Worm (Caenorhabditis elegans) whole organism, dauer: ENCODE measurements around the gene Y12A6A.1.

Experiments used
- unc-62 ChIP-seq: sonication (generic microtip); optimal IDR thresholded peaks from 2 replicates; lab custom pipeline; 2017; ENCODE audit warnings: missing biosample characterization, missing genetic modification reagents, missing genetic modification characterization

Y12A6A.1 gene

ce11 chrX:13638351-13638958 is 16.9 kb upstream of the Y12A6A.1 start:
- no peak for TF ChIP-seq unc-62

DNA sequence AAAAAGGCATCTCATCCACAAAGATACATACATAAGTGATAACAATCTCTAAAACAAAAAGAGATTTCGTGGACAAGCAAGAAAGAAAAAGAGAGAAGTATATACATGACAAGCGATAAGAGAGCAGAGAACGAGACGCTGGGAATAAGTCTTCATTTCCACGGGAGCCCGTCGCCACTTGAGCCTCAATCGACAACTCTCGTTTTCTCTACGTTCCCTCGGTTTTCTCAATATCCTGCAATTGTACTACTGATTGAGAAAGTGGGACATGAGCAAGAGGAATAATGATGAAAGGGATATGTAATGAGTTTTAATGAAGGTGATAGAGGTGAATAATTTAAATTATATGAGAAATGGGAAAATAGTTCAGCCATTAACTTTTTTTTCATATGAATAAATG is 16.0 kb upstream of the Y12A6A.1 start:
- no peak for TF ChIP-seq unc-62

ce11 chrX:13633876-13634479 is 12.4 kb upstream of the Y12A6A.1 start:
- TF ChIP-seq unc-62: no peak

- TF ChIP-seq unc-62: no peak
Observed at ce11 chrX:13633032-13633431, 11.5 kb upstream of the Y12A6A.1 start.

DNA sequence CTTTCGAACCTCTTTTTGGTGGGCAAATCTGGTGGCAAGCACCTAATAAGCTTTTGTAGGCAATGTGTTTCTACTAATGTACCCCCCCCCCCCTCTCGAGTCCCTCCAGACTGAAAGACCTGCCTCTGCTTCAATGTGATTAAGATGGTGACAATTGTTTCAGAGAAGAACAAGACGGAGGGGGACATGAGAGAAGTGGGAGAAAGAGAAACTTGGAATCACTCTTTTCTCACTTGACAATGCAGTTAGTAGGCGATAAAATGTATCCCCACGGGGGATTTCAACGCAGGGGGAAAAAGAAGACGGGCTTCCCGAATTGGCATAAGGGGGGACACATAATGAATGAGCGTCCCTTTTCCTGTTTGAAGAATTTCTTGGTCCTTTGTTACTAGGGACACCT is 10.7 kb upstream of the Y12A6A.1 start:
- no peak for TF ChIP-seq unc-62

ce11 chrX:13631122-13631672 is 9.7 kb upstream of the Y12A6A.1 start, which contains the start of gene nlg-1:
nlg-1 (minus strand) TSS chrX:13631172.
- TF ChIP-seq unc-62: no peak

- TF ChIP-seq unc-62: no peak
Observed at ce11 chrX:13618574-13618973, 3.0 kb downstream of the Y12A6A.1 start, which contains the start of gene nlp-53. nlp-53 (plus strand) TSS chrX:13618874.

DNA sequence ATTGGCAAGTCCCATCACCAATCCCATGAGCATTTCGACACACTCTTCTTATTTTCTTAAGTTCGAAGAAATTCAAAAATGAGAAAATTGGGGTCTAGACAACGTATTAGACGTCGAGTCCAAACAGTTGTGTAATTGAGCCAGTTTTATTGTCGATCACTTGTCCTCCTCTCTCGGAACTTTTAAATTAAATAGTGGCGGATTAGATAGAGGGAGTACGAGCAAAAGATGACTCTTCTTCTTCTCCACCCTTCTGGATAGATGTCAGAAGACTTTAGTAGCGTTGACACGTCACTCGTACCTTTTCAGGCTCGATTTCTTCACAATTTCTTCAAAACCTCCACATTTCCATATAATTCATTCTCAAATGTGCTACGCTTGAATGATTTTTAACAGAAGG is 6.3 kb downstream of the Y12A6A.1 start:
- no peak for TF ChIP-seq unc-62

DNA sequence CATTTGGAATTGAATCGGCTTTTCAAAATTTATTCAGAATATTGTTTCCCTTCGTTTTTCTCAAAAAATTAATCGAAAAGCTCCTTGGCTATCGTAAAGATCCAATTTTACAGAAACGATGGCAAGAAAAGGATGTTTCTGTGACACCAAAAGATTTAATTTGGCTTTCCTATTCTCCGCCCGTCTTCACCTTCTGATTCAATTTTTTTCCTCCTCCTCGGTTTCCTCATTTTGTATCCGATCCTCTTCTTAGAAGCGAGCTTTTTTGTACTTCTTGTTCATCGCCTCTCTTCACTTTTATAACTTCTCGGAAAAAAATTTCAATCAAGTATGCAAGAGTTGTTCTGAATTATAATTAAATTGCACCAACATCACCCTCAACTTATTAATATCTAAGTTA is 11.5 kb downstream of the Y12A6A.1 start:
- TF ChIP-seq unc-62: no peak

- TF ChIP-seq unc-62: no peak
Observed at ce11 chrX:13605854-13606253, 15.7 kb downstream of the Y12A6A.1 start.

DNA sequence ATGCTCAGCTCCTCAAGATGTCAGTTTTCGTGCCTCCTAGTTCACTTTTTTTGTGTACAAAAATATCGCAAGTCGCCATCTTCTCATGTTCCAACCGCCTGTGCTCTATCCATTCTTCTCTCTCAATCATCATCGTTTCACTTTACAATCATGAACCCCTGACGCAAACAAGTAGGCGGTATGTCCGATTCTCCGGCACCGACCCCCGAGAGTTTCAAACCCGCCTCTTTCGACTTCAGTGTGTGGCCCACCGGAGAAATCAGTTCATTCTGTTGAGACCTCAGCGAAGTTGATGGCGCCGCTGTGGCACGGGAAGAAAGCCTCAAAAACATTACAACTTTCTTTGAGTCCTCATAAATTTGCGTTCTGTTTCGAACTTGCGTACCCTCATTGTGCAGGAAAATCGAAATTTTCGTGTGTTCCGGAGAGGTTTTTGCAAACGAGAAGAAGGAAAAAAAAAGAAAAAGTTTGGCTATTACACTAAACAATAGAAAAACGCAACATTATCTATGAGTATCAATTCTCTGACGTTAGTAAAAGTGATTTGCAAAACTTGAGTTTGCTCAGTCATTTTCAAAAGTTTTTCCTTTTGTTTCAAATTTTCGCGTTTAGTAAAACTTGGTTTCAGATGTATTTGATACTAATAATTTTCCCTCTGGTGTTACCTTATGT is 16.4 kb downstream of the Y12A6A.1 start, which contains the start of gene F54B11.9:
Gene F54B11.9, plus strand, starts transcription at position 622 of the 672 bp plus-strand sequence.
- TF ChIP-seq unc-62: no peak

DNA sequence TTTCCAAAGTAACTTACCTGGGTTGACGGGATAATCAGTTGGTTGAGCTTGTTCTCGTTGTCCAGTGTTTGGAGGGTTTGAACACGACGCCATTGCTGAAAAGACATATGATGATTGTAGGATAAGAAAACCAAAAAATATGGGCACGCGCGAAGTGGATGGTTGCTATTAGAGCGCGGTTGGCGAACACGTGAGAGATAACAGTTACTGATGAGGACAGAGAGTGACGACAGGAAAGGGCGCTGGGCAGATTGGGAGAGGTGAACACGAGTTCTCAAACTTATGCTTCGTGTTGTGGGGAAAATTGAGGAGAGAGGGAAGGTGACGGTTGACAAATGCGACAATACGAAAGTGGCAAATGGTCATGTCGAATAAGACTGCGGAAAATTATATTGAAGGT is 17.7 kb downstream of the Y12A6A.1 start, which contains the start of gene F54B11.8:
Gene F54B11.8, minus strand, starts transcription at position 101 of the 400 bp plus-strand sequence.
- TF ChIP-seq unc-62: no peak

ce11 chrX:13600136-13600535 is 21.4 kb downstream of the Y12A6A.1 start, which contains the start of gene F54B11.7:
F54B11.7 (plus strand) TSS chrX:13600436.
- TF ChIP-seq unc-62: no peak

- no peak for TF ChIP-seq unc-62
Observed at ce11 chrX:13598021-13598499, 23.5 kb downstream of the Y12A6A.1 start, which contains the start of gene bra-1. bra-1 (plus strand) TSS chrX:13598449.

- no peak for TF ChIP-seq unc-62
Observed at ce11 chrX:13596003-13596767, 25.3 kb downstream of the Y12A6A.1 start, which contains the start of gene F54B11.5. F54B11.5 (minus strand) TSS chrX:13596068.

DNA sequence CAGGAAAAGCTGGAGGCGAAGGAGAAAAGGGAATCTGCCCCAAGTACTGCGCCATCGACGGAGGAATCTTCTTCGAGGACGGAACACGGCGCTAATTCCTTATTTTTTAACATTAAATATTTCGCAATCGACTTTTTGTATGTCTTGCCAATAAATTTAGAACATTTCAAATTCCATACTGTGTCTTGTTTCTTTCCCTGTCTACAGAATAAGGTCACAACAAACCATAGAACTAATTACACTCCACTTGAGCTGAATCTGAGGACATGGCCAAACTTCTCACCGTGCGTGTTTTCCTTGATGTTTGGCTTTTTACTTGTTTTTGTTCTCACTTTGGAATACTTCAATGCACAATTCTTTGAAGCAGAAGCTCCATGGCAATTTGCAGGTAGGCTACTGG is 29.2 kb downstream of the Y12A6A.1 start, which contains the start of gene F54B11.4:
Gene F54B11.4, plus strand, starts transcription at position 301 of the 400 bp plus-strand sequence.
- no peak for TF ChIP-seq unc-62
